Worm (Caenorhabditis elegans): Measurements from ENCODE around the gene srx-28.

DNA sequence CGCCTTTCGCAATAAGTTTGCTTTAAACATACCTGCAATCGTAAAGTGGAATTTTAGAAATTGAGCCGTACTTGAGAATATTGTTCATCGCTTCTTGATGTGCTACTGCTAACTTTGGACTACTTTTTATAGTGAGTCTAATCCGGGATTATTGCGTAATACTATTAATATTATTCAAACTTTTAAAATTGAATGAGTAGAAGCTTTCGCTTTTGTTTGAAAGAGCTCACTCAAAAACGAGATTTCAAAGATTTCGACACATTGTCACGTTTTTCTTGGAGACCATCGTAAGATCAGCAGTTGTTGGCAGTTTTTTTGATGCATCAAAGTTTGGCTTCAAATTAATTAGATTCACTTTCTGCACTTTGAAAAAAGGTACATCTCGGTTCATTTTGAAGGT lies 43.5 kb downstream of the srx-28 start, which contains the start of gene srt-28:
- TF ChIP-seq elt-2 (tag; optimal IDR thresholded peaks at IDR 0.05): no peak
- no peak for TF ChIP-seq dve-1 (tag; optimal IDR thresholded peaks at IDR 0.05)
- no peak for TF ChIP-seq Y22D7AL.16 (tag; optimal IDR thresholded peaks at IDR 0.05)
- TF ChIP-seq dmd-4 (tag; optimal IDR thresholded peaks at IDR 0.05; ENCODE audit: borderline replicate concordance): no peak
- no peak for TF ChIP-seq pag-3 (tag; optimal IDR thresholded peaks at IDR 0.05; ENCODE audit: borderline replicate concordance)
- TF ChIP-seq F13H6.1 (tag; optimal IDR thresholded peaks at IDR 0.05): no peak
- TF ChIP-seq T23F11.4 (GFP tag; optimal IDR thresholded peaks at IDR 0.05): no peak
- TF ChIP-seq ceh-19 (GFP tag; optimal IDR thresholded peaks at IDR 0.05): no peak
